Worm (Caenorhabditis elegans) whole organism, L4/young adult: ENCODE measurements around the gene F28B4.4.

Experiments
- W03F9.2 ChIP-seq: fragments of 150-350 bp; optimal IDR thresholded peaks from 2 replicates; lab custom pipeline; 2014; ENCODE audit warnings: missing biosample characterization, missing genetic modification characterization
- dao-5 ChIP-seq: sonication (generic microtip); optimal IDR thresholded peaks from 2 replicates; lab custom pipeline; 2016; ENCODE audit warnings: missing genotype, missing genetic modification characterization, moderate library complexity, missing compliant biosample characterization
- him-1 ChIP-seq: sonication (generic microtip); optimal IDR thresholded peaks from 2 replicates; lab custom pipeline; 2016; ENCODE audit warnings: missing genotype, missing genetic modification reagents, missing genetic modification characterization, missing compliant biosample characterization

F28B4.4 gene

ce11 chrX:3209523-3209922 lies at the start of gene F28B4.4:
Gene F28B4.4, minus strand, starts transcription at chrX:3209623.
- TF ChIP-seq dao-5 = no peak
- no peak for TF ChIP-seq him-1
- TF ChIP-seq W03F9.2 (tag; lab: Kevin White, UChicago) = no peak

ce11 chrX:3258842-3259241 lies 49.4 kb upstream of the F28B4.4 start, which contains the start of gene lbp-1:
Gene lbp-1, plus strand, starts transcription at chrX:3259142.
- TF ChIP-seq him-1 (no peak), dao-5 (no peak), W03F9.2 (tag; lab: Kevin White, UChicago) (no peak)

ce11 chrX:3256784-3257493 lies 47.5 kb upstream of the F28B4.4 start, which contains the start of gene lbp-3:
Gene lbp-3, plus strand, starts transcription at chrX:3257372.
- no peak for TF ChIP-seq dao-5
- TF ChIP-seq W03F9.2 (tag; lab: Kevin White, UChicago) = no peak
- no peak for TF ChIP-seq him-1

- TF ChIP-seq W03F9.2 (tag; lab: Kevin White, UChicago) = no peak
- TF ChIP-seq him-1 = no peak
- TF ChIP-seq dao-5 = no peak
Measured at ce11 chrX:3252500-3252899, 43.1 kb upstream of the F28B4.4 start, which contains the start of gene tba-9. Gene tba-9, plus strand, starts transcription at chrX:3252800.

- TF ChIP-seq W03F9.2 (tag; lab: Kevin White, UChicago) (no peak), him-1 (no peak), dao-5 (no peak)
Measured at ce11 chrX:3250481-3251091, 41.2 kb upstream of the F28B4.4 start, which contains the start of gene pqn-37. Gene pqn-37, minus strand, starts transcription at chrX:3250531.

- TF ChIP-seq him-1 (no peak), dao-5 (no peak), W03F9.2 (tag; lab: Kevin White, UChicago) (no peak)
Measured at ce11 chrX:3247768-3248167, 38.3 kb upstream of the F28B4.4 start.

- TF ChIP-seq him-1 (no peak), dao-5 (no peak), W03F9.2 (tag; lab: Kevin White, UChicago) (no peak)
Measured at ce11 chrX:3245812-3246211, 36.4 kb upstream of the F28B4.4 start, which contains the start of gene F40F4.7. Gene F40F4.7, minus strand, starts transcription at chrX:3245933.

ce11 chrX:3244402-3244801 lies 35.0 kb upstream of the F28B4.4 start:
- TF ChIP-seq him-1 (no peak), W03F9.2 (tag; lab: Kevin White, UChicago) (no peak), dao-5 (no peak)

- TF ChIP-seq dao-5 (no peak), him-1 (no peak), W03F9.2 (tag; lab: Kevin White, UChicago) (no peak)
Measured at ce11 chrX:3243614-3244013, 34.2 kb upstream of the F28B4.4 start, which contains the start of gene irg-7. Gene irg-7, minus strand, starts transcription at chrX:3243636.

ce11 chrX:3235358-3235816 lies 26.0 kb upstream of the F28B4.4 start, which contains the start of gene F28B4.3:
Gene F28B4.3, minus strand, starts transcription at chrX:3235408.
- TF ChIP-seq W03F9.2 (tag; lab: Kevin White, UChicago) (no peak), dao-5 (no peak), him-1 (no peak)

ce11 chrX:3230575-3230974 lies 21.2 kb upstream of the F28B4.4 start:
- TF ChIP-seq him-1 = no peak
- TF ChIP-seq dao-5 = no peak

ce11 chrX:3228701-3229100 lies 19.3 kb upstream of the F28B4.4 start:
- no peak for TF ChIP-seq dao-5
- no peak for TF ChIP-seq him-1
- TF ChIP-seq W03F9.2 (tag; lab: Kevin White, UChicago) = no peak

- TF ChIP-seq dao-5 (no peak), W03F9.2 (tag; lab: Kevin White, UChicago) (no peak), him-1 (no peak)
Measured at ce11 chrX:3226348-3227229, 17.2 kb upstream of the F28B4.4 start.

ce11 chrX:3223135-3223534 lies 13.7 kb upstream of the F28B4.4 start:
- TF ChIP-seq W03F9.2 (tag; lab: Kevin White, UChicago) = no peak
- TF ChIP-seq him-1 = no peak
- no peak for TF ChIP-seq dao-5
